Worm (Caenorhabditis elegans) whole organism, L4 larva: ENCODE data around the gene viro-2.

Source experiments
- D1046.2 ChIP-seq: fragments of 200-800 bp; sonication (Bioruptor generic); IDR thresholded peaks from 2 replicates; pipeline ENCODE4 v1.3.6; 2022; ENCODE audit warnings: missing genetic modification characterization, missing compliant biosample characterization
- F26F4.8 ChIP-seq: fragments of 200-800 bp; sonication (Bioruptor generic); conservative IDR thresholded peaks from 2 replicates; pipeline ENCODE4 v1.3.6; 2022; ENCODE audit warnings: missing genetic modification characterization, missing compliant biosample characterization
- F49E8.2 ChIP-seq: sonication (generic microtip); optimal IDR thresholded peaks from 2 replicates; lab custom pipeline; 2016; ENCODE audit warnings: missing compliant biosample characterization, mild to moderate bottlenecking, missing genetic modification characterization, borderline replicate concordance
- Y75B8A.6 ChIP-seq: fragments of 200-800 bp; sonication (Bioruptor generic); IDR thresholded peaks from 2 replicates; pipeline ENCODE4 v1.3.6; 2022; ENCODE audit warnings: missing genetic modification reagents, missing genetic modification characterization, missing compliant biosample characterization
- ZK337.2 ChIP-seq: fragments of 200-800 bp; sonication (Bioruptor generic); IDR thresholded peaks from 2 replicates; pipeline ENCODE4 v1.3.6; 2022; ENCODE audit warnings: missing genetic modification reagents, missing genetic modification characterization, missing compliant biosample characterization
- ceh-20 ChIP-seq: fragments of 200-800 bp; sonication (Bioruptor generic); IDR thresholded peaks from 2 replicates; pipeline ENCODE4 v1.3.6; 2022; ENCODE audit warnings: missing genetic modification reagents, missing genetic modification characterization, missing compliant biosample characterization
- ceh-28 ChIP-seq: fragments of 150-350 bp; optimal IDR thresholded peaks from 2 replicates; lab custom pipeline; 2014; ENCODE audit warnings: missing biosample characterization, missing genetic modification reagents, missing genetic modification characterization
- ceh-32 ChIP-seq: sonication (generic microtip); optimal IDR thresholded peaks from 2 replicates; lab custom pipeline; 2016; ENCODE audit warnings: mild to moderate bottlenecking, missing genetic modification characterization, missing compliant biosample characterization; ENCODE audit not compliant: poor library complexity
- ceh-62 ChIP-seq: sonication (generic microtip); optimal IDR thresholded peaks from 2 replicates; lab custom pipeline; 2017; ENCODE audit warnings: missing biosample characterization, missing genetic modification characterization
- ceh-82 ChIP-seq: sonication (generic microtip); optimal IDR thresholded peaks from 2 replicates; lab custom pipeline; 2017; ENCODE audit warnings: missing biosample characterization, missing genetic modification characterization
- ces-1 ChIP-seq: fragments of 150-350 bp; sonication (generic microtip); optimal IDR thresholded peaks from 4 replicates; lab custom pipeline; 2014; ENCODE audit warnings: missing biosample characterization, missing genetic modification reagents, missing genetic modification characterization
- daf-16 ChIP-seq, 3 experiments: sonication (generic microtip); optimal IDR thresholded peaks; 2 replicates each; lab custom pipeline; 2016 to 2017; ENCODE audit warnings: missing genetic modification characterization in 3 of 3, missing genetic modification reagents in 3 of 3, mild to moderate bottlenecking in 2 of 3, missing compliant biosample characterization in 2 of 3, missing biosample characterization in 1 of 3, moderate library complexity in 1 of 3
- daf-19 ChIP-seq: fragments of 200-800 bp; sonication (Bioruptor generic); conservative IDR thresholded peaks from 2 replicates; pipeline ENCODE4 v1.3.6; 2022; ENCODE audit warnings: missing genetic modification characterization, missing compliant biosample characterization
- daf-8 ChIP-seq: fragments of 200-800 bp; sonication (Bioruptor generic); IDR thresholded peaks from 2 replicates; pipeline ENCODE4 v1.3.6; 2022; ENCODE audit warnings: missing genetic modification characterization, missing compliant biosample characterization
- dmd-6 ChIP-seq: fragments of 200-800 bp; sonication (Bioruptor generic); IDR thresholded peaks from 2 replicates; pipeline ENCODE4 v1.3.6; 2022; ENCODE audit warnings: missing genetic modification reagents, missing genetic modification characterization, missing compliant biosample characterization
- dmd-9 ChIP-seq: fragments of 200-800 bp; sonication (Bioruptor generic); IDR thresholded peaks from 2 replicates; pipeline ENCODE4 v1.3.6; 2022; ENCODE audit warnings: missing genetic modification reagents, missing genetic modification characterization, missing compliant biosample characterization
- dpl-1 ChIP-seq: fragments of 150-350 bp; optimal IDR thresholded peaks from 2 replicates; lab custom pipeline; 2014; ENCODE audit warnings: missing biosample characterization, missing genetic modification reagents, missing genetic modification characterization
- duxl-1 ChIP-seq: sonication (generic microtip); optimal IDR thresholded peaks from 2 replicates; lab custom pipeline; 2016; ENCODE audit warnings: mild to moderate bottlenecking, missing genetic modification characterization, moderate library complexity, missing compliant biosample characterization; ENCODE audit not compliant: poor library complexity
- dve-1 ChIP-seq: sonication (generic microtip); optimal IDR thresholded peaks from 2 replicates; lab custom pipeline; 2017; ENCODE audit warnings: antibody characterized with exemption, mild to moderate bottlenecking, missing genetic modification characterization, missing compliant biosample characterization; ENCODE audit not compliant: insufficient read depth
- egl-27 ChIP-seq: sonication (generic microtip); optimal IDR thresholded peaks from 3 replicates; lab custom pipeline; 2017; ENCODE audit warnings: missing biosample characterization, missing genetic modification reagents, missing genetic modification characterization
- fkh-10 ChIP-seq: fragments of 150-350 bp; optimal IDR thresholded peaks from 2 replicates; lab custom pipeline; 2014; ENCODE audit warnings: missing biosample characterization, missing genetic modification reagents, missing genetic modification characterization
- hif-1 ChIP-seq, 2 experiments: sonication (generic microtip); optimal IDR thresholded peaks; 2 replicates each; lab custom pipeline; 2016 to 2017; ENCODE audit warnings: missing compliant biosample characterization in 2 of 2, missing genetic modification characterization in 2 of 2, missing genetic modification reagents in 2 of 2, missing genotype in 2 of 2, mild to moderate bottlenecking in 1 of 2
- hmg-1.1 ChIP-seq: fragments of 200-800 bp; sonication (Bioruptor generic); IDR thresholded peaks from 2 replicates; pipeline ENCODE4 v1.3.6; 2022; ENCODE audit warnings: missing genetic modification reagents, missing genetic modification characterization, missing compliant biosample characterization
- lim-7 ChIP-seq: fragments of 200-800 bp; sonication (Bioruptor generic); IDR thresholded peaks from 2 replicates; pipeline ENCODE4 v1.3.6; 2022; ENCODE audit warnings: missing genetic modification characterization, missing compliant biosample characterization
- lin-1 ChIP-seq: fragments of 200-800 bp; sonication (Bioruptor generic); IDR thresholded peaks from 2 replicates; pipeline ENCODE4 v1.3.6; 2022; ENCODE audit warnings: missing genetic modification reagents, missing genetic modification characterization, missing compliant biosample characterization
- lin-29 ChIP-seq: fragments of 200-800 bp; sonication (Bioruptor generic); IDR thresholded peaks from 2 replicates; pipeline ENCODE4 v1.3.6; 2022; ENCODE audit warnings: missing genetic modification reagents, missing genetic modification characterization, missing compliant biosample characterization
- madf-5 ChIP-seq, 2 experiments: fragments of 200-800 bp; sonication (Bioruptor generic); IDR thresholded peaks; 2 replicates each; pipeline ENCODE4 v1.3.6; 2022; ENCODE audit warnings: missing compliant biosample characterization in 2 of 2, missing genetic modification characterization in 2 of 2
- mep-1 ChIP-seq: fragments of 150-350 bp; sonication (generic microtip); optimal IDR thresholded peaks from 3 replicates; lab custom pipeline; 2014; ENCODE audit warnings: missing biosample characterization, missing genetic modification characterization
- mes-2 ChIP-seq: sonication (generic microtip); optimal IDR thresholded peaks from 2 replicates; lab custom pipeline; 2016; ENCODE audit warnings: missing genotype, mild to moderate bottlenecking, missing genetic modification characterization, missing compliant biosample characterization; ENCODE audit not compliant: poor library complexity, severe bottlenecking
- mxl-2 ChIP-seq: fragments of 200-800 bp; sonication (Bioruptor generic); conservative IDR thresholded peaks from 2 replicates; pipeline ENCODE4 v1.3.6; 2022; ENCODE audit warnings: missing genetic modification reagents, missing genetic modification characterization, missing compliant biosample characterization
- nhr-10 ChIP-seq: fragments of 150-350 bp; optimal IDR thresholded peaks from 2 replicates; lab custom pipeline; 2014; ENCODE audit warnings: missing biosample characterization, missing genetic modification characterization
- nhr-11 ChIP-seq: fragments of 150-350 bp; optimal IDR thresholded peaks from 2 replicates; lab custom pipeline; 2014; ENCODE audit warnings: missing biosample characterization, missing genetic modification characterization
- nhr-237 ChIP-seq: sonication (generic microtip); optimal IDR thresholded peaks from 2 replicates; lab custom pipeline; 2017; ENCODE audit warnings: missing biosample characterization, missing genetic modification characterization
- nhr-25 ChIP-seq: sonication (generic microtip); optimal IDR thresholded peaks from 2 replicates; lab custom pipeline; 2017; ENCODE audit warnings: missing genetic modification characterization, mild to moderate bottlenecking, missing compliant biosample characterization, antibody characterized with exemption, moderate library complexity, borderline replicate concordance; ENCODE audit not compliant: insufficient read depth
- nhr-28 ChIP-seq: fragments of 150-350 bp; optimal IDR thresholded peaks from 2 replicates; lab custom pipeline; 2014; ENCODE audit warnings: missing biosample characterization, missing genetic modification characterization
- nhr-6 ChIP-seq: fragments of 150-350 bp; optimal IDR thresholded peaks from 2 replicates; lab custom pipeline; 2014; ENCODE audit warnings: missing biosample characterization, missing genetic modification characterization
- nhr-77 ChIP-seq: fragments of 150-350 bp; optimal IDR thresholded peaks from 2 replicates; lab custom pipeline; 2014; ENCODE audit warnings: missing biosample characterization, missing genetic modification characterization
- sdz-12 ChIP-seq: fragments of 200-800 bp; sonication (Bioruptor generic); optimal IDR thresholded peaks from 2 replicates; lab custom pipeline; 2018; ENCODE audit warnings: mild to moderate bottlenecking, missing genetic modification characterization, missing compliant biosample characterization
- set-16 ChIP-seq: fragments of 200-800 bp; sonication (Bioruptor generic); IDR thresholded peaks from 2 replicates; pipeline ENCODE4 v1.3.6; 2022; ENCODE audit warnings: missing genetic modification reagents, missing genetic modification characterization, missing compliant biosample characterization
- skn-1 ChIP-seq: fragments of 150-350 bp; optimal IDR thresholded peaks from 2 replicates; lab custom pipeline; 2014; ENCODE audit warnings: missing biosample characterization, missing genetic modification characterization
- snpc-1.2 ChIP-seq: fragments of 200-800 bp; sonication (Bioruptor generic); IDR thresholded peaks from 2 replicates; pipeline ENCODE4 v1.3.6; 2022; ENCODE audit warnings: missing genetic modification reagents, missing genetic modification characterization, missing compliant biosample characterization
- snpc-4 ChIP-seq: fragments of 150-350 bp; optimal IDR thresholded peaks from 2 replicates; lab custom pipeline; 2014; ENCODE audit warnings: missing biosample characterization, missing genetic modification characterization
- spr-1 ChIP-seq: sonication (generic microtip); optimal IDR thresholded peaks from 2 replicates; lab custom pipeline; 2016; ENCODE audit warnings: mild to moderate bottlenecking, missing genetic modification characterization, missing compliant biosample characterization
- tag-97 ChIP-seq: fragments of 200-800 bp; sonication (Bioruptor generic); IDR thresholded peaks from 2 replicates; pipeline ENCODE4 v1.3.6; 2022; ENCODE audit warnings: missing genetic modification characterization, missing compliant biosample characterization
- unc-39 ChIP-seq: sonication (generic microtip); optimal IDR thresholded peaks from 2 replicates; lab custom pipeline; 2017; ENCODE audit warnings: missing biosample characterization, missing genetic modification characterization
- vab-7 ChIP-seq: fragments of 200-800 bp; sonication (Bioruptor generic); IDR thresholded peaks from 2 replicates; pipeline ENCODE4 v1.3.6; 2022; ENCODE audit warnings: missing genetic modification reagents, missing genetic modification characterization, missing compliant biosample characterization
- zag-1 ChIP-seq: fragments of 150-350 bp; optimal IDR thresholded peaks from 2 replicates; lab custom pipeline; 2014; ENCODE audit warnings: missing biosample characterization, missing genetic modification characterization
- zfp-2 ChIP-seq: sonication (generic microtip); optimal IDR thresholded peaks from 2 replicates; lab custom pipeline; 2016; ENCODE audit warnings: mild to moderate bottlenecking, missing genetic modification characterization, missing compliant biosample characterization
- zip-2 ChIP-seq: fragments of 150-350 bp; optimal IDR thresholded peaks from 2 replicates; lab custom pipeline; 2014; ENCODE audit warnings: missing biosample characterization, missing genetic modification characterization

The viro-2 gene

ce11 chrIII:7141285-7141715, 12.6 kb downstream of the viro-2 start (continued):
- TF ChIP-seq dve-1 (tag; lab: Kevin White, UChicago): peak; percentile 97
- peak; percentile 72; the same call in 1 of the 2 replicates for TF ChIP-seq lin-1 (GFP tag; lab: Robert Waterston, UW)
- TF ChIP-seq nhr-6 (tag; lab: Kevin White, UChicago): no peak
- TF ChIP-seq ceh-32 (tag; lab: Kevin White, UChicago): no peak
- 0 out of 2 replicates have a peak, but pooled peaks have one; percentile 58 for TF ChIP-seq D1046.2 (GFP tag; lab: Robert Waterston, UW)
- TF ChIP-seq nhr-28 (tag; lab: Kevin White, UChicago): peak; percentile 57
- no peak for TF ChIP-seq dmd-9 (GFP tag; lab: Robert Waterston, UW)
- TF ChIP-seq nhr-237 (tag; lab: Kevin White, UChicago): no peak
- no peak for TF ChIP-seq unc-39 (tag; lab: Kevin White, UChicago)
- TF ChIP-seq F49E8.2 (tag; lab: Kevin White, UChicago): peak; percentile 89
- TF ChIP-seq spr-1: peak; percentile 67
- peak in 1 of 2 experiments; percentile 15 for TF ChIP-seq hif-1 (tag; optimal IDR thresholded peaks at IDR 0.05; lab: Kevin White, UChicago)
- no peak for TF ChIP-seq madf-5 (GFP tag; IDR thresholded peaks at IDR 0.05; lab: Robert Waterston, UW)
- peak; percentile 27; the same call in 1 of the 2 replicates for TF ChIP-seq hmg-1.1 (GFP tag; lab: Robert Waterston, UW)
- TF ChIP-seq ZK337.2 (GFP tag; lab: Robert Waterston, UW): no peak
- TF ChIP-seq nhr-77 (tag; lab: Kevin White, UChicago): peak; percentile 36
- TF ChIP-seq daf-8: no peak
- TF ChIP-seq set-16: no peak
- TF ChIP-seq sdz-12 (GFP tag; lab: Kevin White, UChicago): no peak
- TF ChIP-seq daf-19 (GFP tag; lab: Robert Waterston, UW): no peak; the same call in 1 of the 2 replicates
- TF ChIP-seq zag-1 (tag; lab: Kevin White, UChicago): no peak
- TF ChIP-seq tag-97 (GFP tag; lab: Robert Waterston, UW): no peak
- TF ChIP-seq duxl-1 (tag; lab: Kevin White, UChicago): peak; percentile 82
- no peak for TF ChIP-seq ceh-20 (GFP tag; lab: Robert Waterston, UW)
- TF ChIP-seq snpc-4 (tag; lab: Kevin White, UChicago): peak; percentile 88
- no peak for TF ChIP-seq lim-7 (GFP tag; lab: Robert Waterston, UW)
- TF ChIP-seq ces-1 (GFP tag; lab: Kevin White, UChicago): no peak
- peak; percentile 42 for TF ChIP-seq zip-2
- no peak for TF ChIP-seq nhr-11 (tag; lab: Kevin White, UChicago)
- TF ChIP-seq F26F4.8: no peak
- peak; percentile 22 for TF ChIP-seq egl-27
- no peak for TF ChIP-seq ceh-82 (tag; lab: Kevin White, UChicago)
- no peak for TF ChIP-seq zfp-2
- TF ChIP-seq snpc-1.2: peak; percentile 69
- TF ChIP-seq lin-29: no peak
- peak; percentile 83 for TF ChIP-seq mep-1 (tag; lab: Kevin White, UChicago)
- TF ChIP-seq daf-16 (GFP tag; optimal IDR thresholded peaks at IDR 0.05; lab: Kevin White, UChicago): peak; percentile 50 to 53
- TF ChIP-seq daf-16 (tag; optimal IDR thresholded peaks at IDR 0.05; lab: Kevin White, UChicago): peak; percentile 78
- TF ChIP-seq mes-2: peak; percentile 87
- peak; percentile 66 for TF ChIP-seq nhr-10
- TF ChIP-seq ceh-62: no peak
- peak; percentile 36; the same call in 1 of the 2 replicates for TF ChIP-seq vab-7
- peak; percentile 69; the same call in 1 of the 2 replicates for TF ChIP-seq Y75B8A.6
- TF ChIP-seq skn-1 (tag; lab: Kevin White, UChicago): no peak
- TF ChIP-seq mxl-2 (GFP tag; lab: Robert Waterston, UW): no peak
- no peak for TF ChIP-seq fkh-10 (GFP tag; lab: Kevin White, UChicago)
- peak; percentile 33 for TF ChIP-seq dpl-1 (GFP tag; lab: Kevin White, UChicago)
- no peak for TF ChIP-seq ceh-28 (tag; lab: Kevin White, UChicago)
- no peak for TF ChIP-seq nhr-25 (tag; lab: Kevin White, UChicago)
- peak; percentile 70 for TF ChIP-seq dmd-6 (GFP tag; lab: Robert Waterston, UW)
